Worm (Caenorhabditis elegans): ENCODE measurements around the gene K08D9.9.

K08D9.9 gene

ce11 chrV:3236610-3237009, at the start of gene K08D9.9, which contains the start of gene str-16:
K08D9.9 (minus strand) TSS chrV:3236710.
str-16 (plus strand) TSS chrV:3236875.
- TF ChIP-seq lsy-2 (tag; optimal IDR thresholded peaks at IDR 0.05) (no peak), unc-39 (tag; optimal IDR thresholded peaks at IDR 0.05) (no peak), nhr-129 (tag; optimal IDR thresholded peaks at IDR 0.05) (no peak), egl-27 (tag; optimal IDR thresholded peaks at IDR 0.05) (no peak), ztf-11 (tag; optimal IDR thresholded peaks at IDR 0.05) (no peak), nhr-77 (tag; optimal IDR thresholded peaks at IDR 0.05) (no peak), ama-1 (optimal IDR thresholded peaks at IDR 0.05) (no peak), unc-62 (GFP tag; optimal IDR thresholded peaks at IDR 0.05) (no peak), nhr-21 (tag; optimal IDR thresholded peaks at IDR 0.05) (no peak), nhr-10 (tag; optimal IDR thresholded peaks at IDR 0.05) (no peak), mab-5 (tag; optimal IDR thresholded peaks at IDR 0.05) (no peak), gmeb-1 (tag; optimal IDR thresholded peaks at IDR 0.05) (no peak), blmp-1 (tag; optimal IDR thresholded peaks at IDR 0.05; ENCODE audit: insufficient read depth) (no peak), aly-2 (tag; optimal IDR thresholded peaks at IDR 0.05) (no peak)

ce11 chrV:3284629-3285028, 48.1 kb upstream of the K08D9.9 start, which contains the start of gene F35F10.5:
F35F10.5 (plus strand) TSS chrV:3284929.
- TF ChIP-seq ZK546.5 (tag; optimal IDR thresholded peaks at IDR 0.05), result no peak
- TF ChIP-seq nhr-237 (tag; optimal IDR thresholded peaks at IDR 0.05), result no peak
- TF ChIP-seq Y55F3AM.14 (GFP tag; optimal IDR thresholded peaks at IDR 0.05), result no peak
- TF ChIP-seq sma-3 (GFP tag; optimal IDR thresholded peaks at IDR 0.05), result no peak
- no peak for TF ChIP-seq fos-1 (tag; optimal IDR thresholded peaks at IDR 0.05)
- TF ChIP-seq nhr-23 (tag; optimal IDR thresholded peaks at IDR 0.05), result no peak
- TF ChIP-seq lin-13 (GFP tag; optimal IDR thresholded peaks at IDR 0.05), result no peak
- TF ChIP-seq mdl-1 (tag; optimal IDR thresholded peaks at IDR 0.05), result no peak
- TF ChIP-seq unc-55 (GFP tag; optimal IDR thresholded peaks at IDR 0.05), result no peak
- TF ChIP-seq nhr-129 (tag; optimal IDR thresholded peaks at IDR 0.05), result no peak
- no peak for TF ChIP-seq unc-62 (GFP tag; optimal IDR thresholded peaks at IDR 0.05)
- TF ChIP-seq skn-1 (tag; optimal IDR thresholded peaks at IDR 0.05), result no peak
- TF ChIP-seq nhr-6 (tag; optimal IDR thresholded peaks at IDR 0.05), result no peak
- TF ChIP-seq nhr-21 (tag; optimal IDR thresholded peaks at IDR 0.05), result no peak

ce11 chrV:3282957-3283356, 46.4 kb upstream of the K08D9.9 start, which contains the start of gene str-64:
str-64 (plus strand) TSS chrV:3283257.
- TF ChIP-seq unc-62 (GFP tag; optimal IDR thresholded peaks at IDR 0.05), result no peak
- no peak for TF ChIP-seq fos-1 (tag; optimal IDR thresholded peaks at IDR 0.05)
- no peak for TF ChIP-seq ama-1 (optimal IDR thresholded peaks at IDR 0.05)
- TF ChIP-seq skn-1 (tag; optimal IDR thresholded peaks at IDR 0.05), result no peak
- TF ChIP-seq unc-55 (GFP tag; optimal IDR thresholded peaks at IDR 0.05), result no peak
- TF ChIP-seq zag-1 (tag; optimal IDR thresholded peaks at IDR 0.05), result no peak
- TF ChIP-seq ceh-82 (tag; optimal IDR thresholded peaks at IDR 0.05), result no peak
- TF ChIP-seq aly-2 (tag; optimal IDR thresholded peaks at IDR 0.05), result no peak
- TF ChIP-seq nhr-23 (tag; optimal IDR thresholded peaks at IDR 0.05), result no peak
- TF ChIP-seq nhr-12 (tag; optimal IDR thresholded peaks at IDR 0.05), result no peak
- TF ChIP-seq nhr-237 (tag; optimal IDR thresholded peaks at IDR 0.05), result no peak

- no peak for TF ChIP-seq nhr-23 (tag; optimal IDR thresholded peaks at IDR 0.05)
- TF ChIP-seq mbf-1 (tag; optimal IDR thresholded peaks at IDR 0.05), result no peak
- no peak for TF ChIP-seq peb-1 (tag; optimal IDR thresholded peaks at IDR 0.05)
- TF ChIP-seq aly-2 (tag; optimal IDR thresholded peaks at IDR 0.05), result no peak
- peak; percentile 64 for TF ChIP-seq sma-9 (GFP tag; optimal IDR thresholded peaks at IDR 0.05)
- TF ChIP-seq sma-9 (tag; optimal IDR thresholded peaks at IDR 0.05), result no peak
- no peak for TF ChIP-seq F13H6.1 (tag; optimal IDR thresholded peaks at IDR 0.05)
- TF ChIP-seq lin-13 (GFP tag; optimal IDR thresholded peaks at IDR 0.05), result no peak
- TF ChIP-seq lin-39 (tag; optimal IDR thresholded peaks at IDR 0.05), result no peak
- no peak for TF ChIP-seq ceh-16 (tag; optimal IDR thresholded peaks at IDR 0.05)
Measured at ce11 chrV:3281523-3281922, 45.0 kb upstream of the K08D9.9 start, which contains the start of gene T28A11.25. T28A11.25 (plus strand) TSS chrV:3281823.

- TF ChIP-seq nhr-21 (tag; optimal IDR thresholded peaks at IDR 0.05), result no peak
- peak; percentile 71 for TF ChIP-seq sma-9 (GFP tag; optimal IDR thresholded peaks at IDR 0.05)
- no peak for TF ChIP-seq sma-9 (tag; optimal IDR thresholded peaks at IDR 0.05)
- TF ChIP-seq sem-4 (tag; optimal IDR thresholded peaks at IDR 0.05), result peak; percentile 8
- no peak for TF ChIP-seq nhr-77 (tag; optimal IDR thresholded peaks at IDR 0.05)
- TF ChIP-seq F13H6.1 (tag; optimal IDR thresholded peaks at IDR 0.05), result peak; percentile 50
Measured at ce11 chrV:3280009-3280408, 43.5 kb upstream of the K08D9.9 start, which contains the start of gene T28A11.2. T28A11.2 (plus strand) TSS chrV:3280379.
